Fruit fly (Drosophila melanogaster): ENCODE measurements around the gene CG3632.

Gene CG3632

DNA sequence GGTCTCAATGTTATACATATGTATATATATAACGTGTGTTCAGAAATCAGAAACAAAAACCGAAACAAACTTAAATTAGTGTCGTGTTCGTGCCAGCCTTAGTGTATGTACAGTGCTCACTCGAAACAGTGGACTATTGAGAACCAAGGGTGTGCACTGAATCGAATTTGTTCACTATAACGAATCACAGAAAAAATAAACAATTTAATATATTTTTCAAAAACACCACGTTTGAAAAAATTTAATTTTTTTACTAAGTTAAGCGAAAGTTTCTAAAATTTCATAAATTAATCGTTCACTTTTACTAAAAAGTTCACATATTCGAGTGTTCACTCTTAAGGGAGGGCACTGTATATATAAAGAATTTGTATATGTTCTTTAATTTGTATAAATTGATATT is 11.3 kb upstream of the CG3632 start:
- TF ChIP-seq insv (optimal IDR thresholded peaks at IDR 0.05) (no peak), Myc (optimal IDR thresholded peaks at IDR 0.05) (no peak), Sin3A (optimal IDR thresholded peaks at IDR 0.05) (no peak), h (optimal IDR thresholded peaks at IDR 0.05) (no peak)

DNA sequence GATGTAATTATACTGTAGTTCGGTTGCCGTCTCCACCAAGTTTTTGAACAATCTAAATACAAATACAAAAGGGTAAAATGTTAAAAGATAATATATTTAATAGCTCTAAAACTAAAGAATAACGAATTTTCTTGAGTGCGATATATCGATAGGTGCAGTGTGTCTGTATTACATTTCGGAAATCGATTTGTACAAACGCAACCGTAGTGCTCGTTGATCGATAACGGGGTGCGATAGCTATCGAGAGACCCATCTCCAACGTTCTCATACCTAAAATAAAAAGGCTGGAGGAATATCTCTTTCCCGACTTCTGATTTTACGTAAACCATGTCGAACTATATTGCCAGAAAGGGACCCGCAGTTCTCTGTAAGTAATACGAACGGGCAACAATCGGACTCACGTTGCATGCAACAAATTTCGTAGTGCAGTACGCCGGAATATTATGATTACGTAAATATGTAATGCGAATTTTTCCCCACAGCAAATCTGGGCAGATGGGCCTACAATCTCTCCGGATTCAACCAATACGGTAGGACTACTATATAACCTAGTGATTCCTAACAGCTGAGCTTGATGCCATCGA is 10.3 kb upstream of the CG3632 start, which contains the start of gene UQCR-14:
Gene UQCR-14, plus strand, starts transcription at position 206 of the 584 bp plus-strand sequence.
- no peak for TF ChIP-seq Myc (optimal IDR thresholded peaks at IDR 0.05)
- TF ChIP-seq ttk (optimal IDR thresholded peaks at IDR 0.05): no peak
- TF ChIP-seq Sin3A (optimal IDR thresholded peaks at IDR 0.05): no peak
- no peak for TF ChIP-seq psq (optimal IDR thresholded peaks at IDR 0.05)
- TF ChIP-seq insv (optimal IDR thresholded peaks at IDR 0.05): no peak
- no peak for TF ChIP-seq h (optimal IDR thresholded peaks at IDR 0.05)

DNA sequence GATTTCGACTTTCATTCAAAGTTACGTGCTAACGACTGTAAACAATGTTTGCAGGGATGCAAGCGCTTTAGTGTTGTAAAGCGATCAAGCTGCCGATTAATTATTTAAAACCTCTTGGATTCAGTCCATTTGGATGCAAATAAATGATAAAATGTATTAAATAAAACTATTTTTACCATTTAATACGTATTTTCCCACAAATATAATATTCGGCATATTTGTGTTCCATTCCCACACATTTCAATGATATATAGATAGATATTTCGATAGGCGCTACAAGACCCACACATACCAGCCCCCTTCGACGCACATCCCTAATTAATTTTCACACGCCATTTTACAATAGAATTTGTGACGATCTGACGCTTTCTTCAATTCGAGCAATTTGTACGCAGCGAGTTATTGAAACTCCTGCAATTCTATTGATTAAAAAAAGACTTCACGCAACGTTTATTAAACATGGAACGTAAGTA is 7.9 kb upstream of the CG3632 start, which contains the start of the genes CG32576 and caz:
Gene CG32576, minus strand, starts transcription at position 42 of the 473 bp plus-strand sequence.
Gene caz, plus strand, starts transcription at position 319 of the 473 bp plus-strand sequence.
- no peak for TF ChIP-seq h (optimal IDR thresholded peaks at IDR 0.05)

DNA sequence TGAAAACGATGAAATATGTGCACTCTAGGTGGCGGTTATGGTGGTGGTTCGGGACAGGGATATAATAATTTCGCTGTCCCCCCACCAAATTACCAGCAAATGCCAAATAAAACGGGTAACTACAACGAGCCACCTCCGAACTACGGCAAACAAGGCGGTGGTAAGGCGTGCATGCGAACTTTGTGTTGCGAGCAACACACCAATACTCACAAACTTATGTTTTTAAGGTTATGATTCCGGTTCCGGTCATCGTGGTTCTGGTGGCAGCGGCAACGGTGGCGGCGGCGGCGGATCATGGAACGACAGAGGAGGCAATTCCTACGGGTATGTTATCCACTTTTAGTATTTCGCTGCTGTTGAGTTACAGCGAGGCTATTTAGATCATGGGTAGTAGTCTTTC is 7.5 kb upstream of the CG3632 start:
- TF ChIP-seq ttk (optimal IDR thresholded peaks at IDR 0.05) (no peak), insv (optimal IDR thresholded peaks at IDR 0.05) (no peak), psq (optimal IDR thresholded peaks at IDR 0.05) (no peak), h (optimal IDR thresholded peaks at IDR 0.05) (no peak), Myc (optimal IDR thresholded peaks at IDR 0.05) (no peak), Sin3A (optimal IDR thresholded peaks at IDR 0.05) (no peak)

DNA sequence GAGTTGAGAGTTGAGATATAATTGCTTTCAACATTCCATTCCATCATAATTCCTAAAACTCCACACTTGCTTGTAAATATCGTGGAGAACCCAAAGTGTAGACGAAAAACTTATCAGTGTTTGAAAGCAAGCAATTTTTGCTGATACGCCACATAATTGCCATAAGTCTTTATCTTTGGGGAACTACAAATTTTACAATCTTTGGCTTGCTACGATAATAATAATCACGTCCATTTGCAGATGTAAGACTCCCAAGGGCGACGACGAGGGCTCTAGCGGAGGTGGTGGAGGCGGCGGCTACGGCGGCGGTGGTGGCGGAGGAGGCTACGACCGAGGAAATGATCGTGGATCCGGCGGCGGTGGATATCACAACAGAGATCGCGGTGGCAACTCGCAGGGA is 3.8 kb upstream of the CG3632 start:
- TF ChIP-seq h (optimal IDR thresholded peaks at IDR 0.05) (no peak), Myc (optimal IDR thresholded peaks at IDR 0.05) (no peak), Sin3A (optimal IDR thresholded peaks at IDR 0.05) (no peak), insv (optimal IDR thresholded peaks at IDR 0.05) (no peak), ttk (optimal IDR thresholded peaks at IDR 0.05) (no peak)

DNA sequence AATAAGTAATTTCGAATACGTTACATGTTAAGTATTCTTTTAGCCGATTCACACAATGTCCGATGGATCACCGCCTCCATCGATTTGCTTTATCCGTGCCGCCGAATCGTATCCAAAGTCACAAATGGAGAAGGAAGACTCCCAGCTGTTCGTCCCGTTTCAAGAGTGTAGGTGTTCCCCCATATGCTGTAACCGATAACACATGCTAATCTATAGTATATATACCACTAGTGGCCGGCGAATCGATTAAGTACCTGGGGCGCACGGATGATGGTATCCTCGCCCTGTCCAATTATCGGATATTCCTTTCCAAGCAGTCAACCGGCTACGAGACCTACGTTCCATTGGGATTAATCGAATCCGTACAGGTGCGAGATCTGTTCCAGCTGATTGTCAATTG is 1.1 kb downstream of the CG3632 start, which contains the start of gene ERp44:
Gene ERp44, minus strand, starts transcription at position 101 of the 400 bp plus-strand sequence.
- TF ChIP-seq psq (optimal IDR thresholded peaks at IDR 0.05): no peak
- TF ChIP-seq h (optimal IDR thresholded peaks at IDR 0.05): no peak
- no peak for TF ChIP-seq ttk (optimal IDR thresholded peaks at IDR 0.05)
- TF ChIP-seq Sin3A (optimal IDR thresholded peaks at IDR 0.05): no peak
- TF ChIP-seq insv (optimal IDR thresholded peaks at IDR 0.05): no peak
- TF ChIP-seq Myc (optimal IDR thresholded peaks at IDR 0.05): no peak

DNA sequence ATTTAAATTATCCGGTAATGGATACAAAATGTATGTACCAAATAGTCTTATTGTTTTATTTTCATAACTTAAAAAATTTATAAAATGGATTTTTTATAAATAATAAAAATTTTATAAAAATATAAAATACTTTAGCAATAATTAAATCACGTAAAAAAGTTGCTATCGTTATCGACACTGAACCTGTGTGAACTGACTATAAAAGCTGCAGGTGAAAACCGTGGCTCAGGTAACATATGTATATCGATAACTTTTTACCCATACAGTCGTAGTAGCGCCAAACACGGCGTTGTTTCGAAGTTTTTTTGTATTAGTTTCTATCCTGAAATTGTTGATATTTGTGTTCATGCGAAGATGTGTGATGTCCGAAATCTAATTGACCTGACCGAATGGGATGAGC is 7.2 kb downstream of the CG3632 start, which contains the start of gene CG3679:
Gene CG3679, plus strand, starts transcription at position 235 of the 400 bp plus-strand sequence.
- TF ChIP-seq Sin3A (optimal IDR thresholded peaks at IDR 0.05) (no peak), psq (optimal IDR thresholded peaks at IDR 0.05) (no peak)

DNA sequence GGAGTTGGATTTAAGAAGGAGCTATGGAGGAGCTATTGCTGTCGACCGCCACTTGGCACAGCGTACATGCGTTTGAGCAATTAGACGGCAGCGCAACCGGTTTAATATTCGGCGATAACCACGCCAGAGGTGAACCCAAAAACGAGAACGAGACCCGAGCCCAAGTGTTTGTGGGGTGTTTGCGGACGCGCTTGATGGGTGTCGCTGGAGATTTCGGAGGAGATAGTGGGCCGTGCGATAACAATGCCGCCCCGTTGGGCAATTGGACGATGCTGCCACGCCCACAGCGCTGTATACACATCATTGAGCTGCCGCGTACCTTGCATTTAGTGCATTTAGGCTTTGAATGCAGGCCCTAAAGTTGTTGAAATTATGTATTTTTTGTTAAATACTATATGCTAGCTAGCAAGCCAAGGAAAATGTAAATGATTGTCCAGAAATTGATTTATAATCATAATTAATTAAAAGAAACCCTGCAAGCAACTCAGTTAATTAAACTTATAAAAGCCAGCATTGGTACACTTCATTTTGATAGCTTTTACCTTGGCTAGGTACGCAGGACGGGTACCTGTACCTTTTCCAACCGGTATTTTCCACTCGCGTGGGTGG is 11.9 kb downstream of the CG3632 start, which contains the start of gene Had1:
Gene Had1, minus strand, starts transcription at position 358 of the 609 bp plus-strand sequence.
- no peak for TF ChIP-seq insv (optimal IDR thresholded peaks at IDR 0.05)
- no peak for TF ChIP-seq Myc (optimal IDR thresholded peaks at IDR 0.05)
- no peak for TF ChIP-seq h (optimal IDR thresholded peaks at IDR 0.05)
- no peak for TF ChIP-seq psq (optimal IDR thresholded peaks at IDR 0.05)
- TF ChIP-seq Sin3A (optimal IDR thresholded peaks at IDR 0.05): no peak
- no peak for TF ChIP-seq ttk (optimal IDR thresholded peaks at IDR 0.05)

DNA sequence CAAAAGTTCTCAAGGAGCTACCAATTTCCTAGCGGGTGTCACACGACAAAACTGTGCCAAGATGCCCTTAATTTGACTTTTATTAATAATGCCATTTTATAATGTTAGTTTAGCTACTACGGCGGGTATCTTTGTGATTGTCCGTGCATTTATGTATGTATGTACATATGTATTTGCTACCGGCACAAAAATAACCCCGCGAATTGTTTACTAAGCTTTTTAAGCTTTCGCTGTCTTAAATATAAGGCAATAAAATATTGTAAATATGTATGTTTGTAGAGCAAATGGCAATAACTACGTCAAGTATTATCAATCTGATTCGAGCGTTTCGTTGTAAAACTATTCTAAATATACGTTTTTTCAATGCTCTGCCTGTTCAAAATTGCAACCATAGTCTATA is 12.5 kb downstream of the CG3632 start:
- no peak for TF ChIP-seq h (optimal IDR thresholded peaks at IDR 0.05)
- TF ChIP-seq Sin3A (optimal IDR thresholded peaks at IDR 0.05): no peak
- no peak for TF ChIP-seq Myc (optimal IDR thresholded peaks at IDR 0.05)
- TF ChIP-seq ttk (optimal IDR thresholded peaks at IDR 0.05): no peak
- no peak for TF ChIP-seq psq (optimal IDR thresholded peaks at IDR 0.05)
- TF ChIP-seq insv (optimal IDR thresholded peaks at IDR 0.05): no peak

DNA sequence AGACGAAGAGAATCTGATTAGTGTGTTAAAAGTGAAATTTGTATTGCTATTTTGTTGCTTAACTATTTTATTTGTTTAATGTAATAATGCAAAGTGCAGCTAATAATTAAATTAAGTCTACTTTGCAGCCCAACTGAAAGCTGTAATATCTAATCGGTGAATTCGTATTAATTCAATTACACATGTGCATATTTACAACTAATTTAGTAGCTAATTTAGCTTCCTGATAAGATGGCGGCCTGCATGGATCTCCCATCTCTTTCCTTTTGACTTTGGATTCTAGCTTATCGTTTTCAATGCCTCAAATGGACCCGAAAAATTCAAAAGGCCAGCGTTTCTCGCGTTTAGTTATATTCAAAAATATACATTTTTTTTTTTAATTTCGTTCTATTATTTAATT is 13.3 kb downstream of the CG3632 start:
- no peak for TF ChIP-seq Sin3A (optimal IDR thresholded peaks at IDR 0.05)
- no peak for TF ChIP-seq ttk (optimal IDR thresholded peaks at IDR 0.05)
- TF ChIP-seq insv (optimal IDR thresholded peaks at IDR 0.05): no peak
- no peak for TF ChIP-seq h (optimal IDR thresholded peaks at IDR 0.05)

DNA sequence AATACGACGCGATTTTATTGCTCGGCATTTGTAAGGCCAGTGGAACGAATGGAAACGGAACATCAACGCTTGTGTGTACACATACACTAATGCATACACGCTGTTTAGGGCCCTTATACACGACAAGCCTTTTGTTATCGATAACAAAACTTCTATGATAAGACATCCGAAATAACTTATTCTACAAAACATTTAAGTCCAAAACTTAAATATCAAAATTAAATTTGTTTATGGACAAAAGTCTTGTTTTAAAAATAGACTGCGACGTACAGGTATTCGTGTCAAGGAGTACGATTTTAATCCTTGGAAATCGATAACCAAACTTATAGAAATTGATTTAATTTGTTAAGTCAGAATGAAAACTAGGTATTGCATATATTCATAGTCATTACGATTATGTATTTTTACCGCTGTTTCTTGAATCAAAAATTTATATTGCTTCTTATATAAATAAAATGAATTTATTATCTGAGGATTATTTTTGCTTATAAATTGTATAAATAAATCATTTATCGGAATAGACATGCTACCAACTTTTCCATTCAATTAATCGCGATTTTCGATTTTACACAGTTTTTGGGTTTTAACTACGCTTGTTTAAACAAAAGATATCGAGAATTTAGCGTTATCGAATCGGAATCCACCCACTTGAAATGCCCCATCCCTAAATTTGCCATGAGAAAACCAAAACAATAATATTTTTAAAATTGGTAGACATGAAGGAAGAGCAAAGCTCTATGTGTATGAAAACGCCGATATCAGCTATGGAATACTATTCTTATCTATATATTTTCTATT is 16.8 kb downstream of the CG3632 start, which contains the start of the genes CG9915 and SWIP:
Gene CG9915, minus strand, starts transcription at position 61 of the 798 bp plus-strand sequence.
Gene SWIP, plus strand, starts transcription at position 632 of the 798 bp plus-strand sequence.
- no peak for TF ChIP-seq insv (optimal IDR thresholded peaks at IDR 0.05)
- TF ChIP-seq Myc (optimal IDR thresholded peaks at IDR 0.05): no peak
- TF ChIP-seq ttk (optimal IDR thresholded peaks at IDR 0.05): no peak
- TF ChIP-seq psq (optimal IDR thresholded peaks at IDR 0.05): no peak
- no peak for TF ChIP-seq Sin3A (optimal IDR thresholded peaks at IDR 0.05)
- no peak for TF ChIP-seq h (optimal IDR thresholded peaks at IDR 0.05)

DNA sequence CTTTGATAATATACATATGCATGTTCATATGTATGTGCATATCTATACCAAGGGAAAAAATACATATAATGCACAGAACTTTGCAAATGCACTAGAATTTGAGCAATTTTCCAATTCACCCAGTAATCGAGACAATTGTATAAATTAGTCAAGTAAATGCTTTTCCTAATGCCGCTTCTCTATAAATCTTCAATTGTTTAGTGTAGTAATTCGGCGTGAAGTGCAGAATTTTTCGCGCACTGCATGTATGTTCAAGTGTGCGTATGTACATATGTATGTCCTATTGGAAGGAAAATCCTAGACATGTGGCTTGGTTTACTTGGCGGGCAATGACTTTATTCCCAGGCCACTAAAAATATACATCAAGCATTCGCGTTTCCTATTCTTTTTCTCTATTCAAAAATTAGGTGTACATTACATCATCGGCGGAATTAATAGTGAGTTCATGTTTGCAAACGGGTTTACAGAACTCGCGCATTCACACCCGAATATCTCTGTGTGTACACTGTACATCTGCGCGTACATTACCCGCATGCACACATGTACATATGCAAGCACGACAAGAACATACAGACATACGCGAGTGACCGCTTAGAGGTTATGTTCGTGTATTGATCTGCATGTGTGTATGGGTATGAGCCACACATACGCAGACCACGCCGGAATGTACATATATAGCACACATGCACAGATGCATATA is 22.5 kb downstream of the CG3632 start:
- TF ChIP-seq Myc (optimal IDR thresholded peaks at IDR 0.05) (no peak), h (optimal IDR thresholded peaks at IDR 0.05) (no peak), insv (optimal IDR thresholded peaks at IDR 0.05) (no peak), Sin3A (optimal IDR thresholded peaks at IDR 0.05) (no peak), ttk (optimal IDR thresholded peaks at IDR 0.05) (no peak), psq (optimal IDR thresholded peaks at IDR 0.05) (no peak)
